Worm (Caenorhabditis elegans): ENCODE results near the gene W06G6.20.

DNA sequence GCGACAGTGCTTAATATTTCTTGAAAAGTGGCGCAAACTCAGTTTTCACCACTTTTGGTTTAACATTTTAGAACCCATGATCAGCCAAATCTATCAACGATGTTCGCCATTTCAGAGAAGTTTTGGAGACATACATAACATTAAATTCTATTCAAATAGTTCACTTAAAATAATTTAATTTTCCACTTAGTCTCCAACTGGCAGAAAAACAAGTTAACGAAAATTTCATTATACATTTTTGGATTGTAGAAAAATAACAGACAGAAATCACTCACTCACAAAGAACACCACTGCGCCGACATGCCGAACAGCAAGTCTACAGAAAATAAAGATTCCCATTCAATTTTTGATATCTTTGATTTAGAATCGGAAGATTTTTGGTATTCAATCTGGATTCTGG is 31.8 kb upstream of the W06G6.20 start, which contains the start of gene srw-44:
- TF ChIP-seq elt-4 (tag; optimal IDR thresholded peaks at IDR 0.05) (no peak), C38D4.7 (GFP tag; optimal IDR thresholded peaks at IDR 0.05) (no peak), K09A11.1 (tag; optimal IDR thresholded peaks at IDR 0.05; ENCODE audit: insufficient read depth) (no peak)
